Worm (Caenorhabditis elegans): Measurements from ENCODE around the gene aakg-3.

DNA sequence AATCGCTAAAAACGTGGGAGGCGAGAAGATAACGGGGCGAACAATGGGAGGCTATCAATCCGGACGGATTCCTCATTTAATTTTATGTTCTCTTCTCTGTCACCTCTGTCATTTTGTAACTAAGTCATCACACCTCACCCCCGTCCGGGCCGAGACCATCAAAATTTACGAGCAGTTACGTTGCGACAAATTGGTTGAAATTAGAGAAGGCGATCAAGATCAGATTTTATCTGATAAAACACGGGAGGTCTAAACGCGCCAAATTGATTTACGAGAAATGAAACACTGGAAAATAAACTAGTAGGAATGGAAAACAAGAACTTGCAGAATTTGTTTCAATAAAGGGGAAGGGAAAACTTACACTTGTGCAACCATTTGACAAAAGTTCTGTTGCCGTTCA, 48.2 kb upstream of the aakg-3 start:
- TF ChIP-seq F16B12.6 (tag; optimal IDR thresholded peaks at IDR 0.05) (no peak), unc-62 (GFP tag; optimal IDR thresholded peaks at IDR 0.05) (no peak), pqm-1 (tag; optimal IDR thresholded peaks at IDR 0.05) (no peak), nhr-84 (tag; optimal IDR thresholded peaks at IDR 0.05) (no peak)

All from whole organism, L1 larva.